Fruit fly (Drosophila melanogaster) whole organism, embryonic: ENCODE measurements around the gene CG10195.

ENCODE experiments used
- Asciz ChIP-seq: fragments of 200-800 bp; sonication (Bioruptor generic); optimal IDR thresholded peaks from 2 replicates; lab custom pipeline; 2017; ENCODE audit warnings: missing biosample characterization, mild to moderate bottlenecking, missing genetic modification characterization, missing genetic modification reagents
- Atf6 ChIP-seq: fragments of 200-800 bp; sonication (Bioruptor generic); IDR thresholded peaks from 2 replicates; pipeline ENCODE4 v1.3.6; 2022; ENCODE audit warnings: missing biosample characterization, missing genetic modification characterization
- CG11085 ChIP-seq: fragments of 200-800 bp; sonication (Bioruptor generic); IDR thresholded peaks from 2 replicates; pipeline ENCODE4 v1.3.6; 2022; ENCODE audit warnings: missing biosample characterization, missing genetic modification characterization
- CG12659 ChIP-seq: fragments of 200-800 bp; sonication (Bioruptor generic); optimal IDR thresholded peaks from 3 replicates; lab custom pipeline; 2017; ENCODE audit warnings: mild to moderate bottlenecking, missing biosample characterization, missing genetic modification reagents, missing genetic modification characterization
- CG15601 ChIP-seq: fragments of 200-800 bp; sonication (Bioruptor generic); optimal IDR thresholded peaks from 3 replicates; lab custom pipeline; 2019; ENCODE audit warnings: missing biosample characterization, mild to moderate bottlenecking, missing genetic modification characterization, moderate library complexity
- CG17912 ChIP-seq: fragments of 200-800 bp; sonication (Bioruptor generic); optimal IDR thresholded peaks from 2 replicates; lab custom pipeline; 2018; ENCODE audit warnings: missing biosample characterization, mild to moderate bottlenecking, missing genetic modification characterization
- CG31441 ChIP-seq: fragments of 200-800 bp; sonication (Bioruptor generic); IDR thresholded peaks from 2 replicates; pipeline ENCODE4 v1.3.6; 2022; ENCODE audit warnings: missing biosample characterization, missing genetic modification characterization
- CG3163 ChIP-seq: fragments of 200-800 bp; sonication (Bioruptor generic); optimal IDR thresholded peaks from 3 replicates; lab custom pipeline; 2016; ENCODE audit warnings: missing biosample characterization, missing genetic modification characterization
- CG32532 ChIP-seq: fragments of 200-800 bp; sonication (Bioruptor generic); IDR thresholded peaks from 2 replicates; pipeline ENCODE4 v1.3.6; 2022; ENCODE audit warnings: missing biosample characterization, missing genetic modification characterization
- CG32767 ChIP-seq: fragments of 200-800 bp; sonication (Bioruptor generic); IDR thresholded peaks from 2 replicates; pipeline ENCODE4 v1.3.6; 2022; ENCODE audit warnings: missing biosample characterization, missing genetic modification characterization
- CG33213 ChIP-seq: fragments of 200-800 bp; sonication (Bioruptor generic); optimal IDR thresholded peaks from 3 replicates; lab custom pipeline; 2016; ENCODE audit warnings: missing biosample characterization, missing genetic modification characterization
- CG4404 ChIP-seq: fragments of 200-800 bp; sonication (Bioruptor generic); IDR thresholded peaks from 2 replicates; pipeline ENCODE4 v1.3.6; 2022; ENCODE audit warnings: missing biosample characterization, missing genetic modification characterization
- CG4617 ChIP-seq: fragments of 200-800 bp; sonication (Bioruptor generic); optimal IDR thresholded peaks from 3 replicates; lab custom pipeline; 2016; ENCODE audit warnings: missing biosample characterization, missing genetic modification characterization, borderline replicate concordance
- CG6654 ChIP-seq: fragments of 200-800 bp; sonication (Bioruptor generic); optimal IDR thresholded peaks from 2 replicates; lab custom pipeline; 2017; ENCODE audit warnings: missing biosample characterization, mild to moderate bottlenecking, missing genetic modification characterization
- CG7745 ChIP-seq: fragments of 200-800 bp; sonication (Bioruptor generic); optimal IDR thresholded peaks from 2 replicates; lab custom pipeline; 2018; ENCODE audit warnings: missing biosample characterization, mild to moderate bottlenecking, missing genetic modification characterization, moderate library complexity
- CG7839 ChIP-seq: fragments of 200-800 bp; sonication (Bioruptor generic); optimal IDR thresholded peaks from 3 replicates; lab custom pipeline; 2018; ENCODE audit warnings: missing biosample characterization, mild to moderate bottlenecking, missing genetic modification characterization, moderate library complexity
- CG8359 ChIP-seq: fragments of 200-800 bp; sonication (Bioruptor generic); optimal IDR thresholded peaks from 2 replicates; lab custom pipeline; 2017; ENCODE audit warnings: missing biosample characterization, mild to moderate bottlenecking, missing genetic modification characterization, borderline replicate concordance
- Chrac-16 ChIP-seq: fragments of 200-800 bp; sonication (Bioruptor generic); optimal IDR thresholded peaks from 3 replicates; lab custom pipeline; 2016; ENCODE audit warnings: missing biosample characterization, missing genetic modification characterization
- E2f2 ChIP-seq: fragments of 200-800 bp; sonication (Bioruptor generic); IDR thresholded peaks from 2 replicates; pipeline ENCODE4 v1.3.6; 2022; ENCODE audit warnings: missing biosample characterization, missing genetic modification characterization
- HLH3B ChIP-seq: fragments of 200-800 bp; sonication (Bioruptor generic); IDR thresholded peaks from 2 replicates; pipeline ENCODE4 v1.3.6; 2022; ENCODE audit warnings: missing biosample characterization, missing genetic modification characterization
- Hey ChIP-seq: fragments of 200-800 bp; sonication (Bioruptor generic); optimal IDR thresholded peaks from 3 replicates; lab custom pipeline; 2018; ENCODE audit warnings: missing biosample characterization, mild to moderate bottlenecking, missing genetic modification characterization
- Hr51 ChIP-seq, 2 experiments: fragments of 200-800 bp; sonication (Bioruptor generic); optimal IDR thresholded peaks; 2 replicates in 1 of 2; 3 replicates in 1 of 2; lab custom pipeline; 2016 to 2018; ENCODE audit warnings: missing biosample characterization in 2 of 2, missing genetic modification characterization in 2 of 2, mild to moderate bottlenecking in 1 of 2, moderate library complexity in 1 of 2
- Oaz ChIP-seq: fragments of 200-800 bp; sonication (Bioruptor generic); IDR thresholded peaks from 2 replicates; pipeline ENCODE4 v1.3.6; 2022; ENCODE audit warnings: missing biosample characterization, missing genetic modification characterization
- Optix ChIP-seq: fragments of 200-800 bp; sonication (Bioruptor generic); IDR thresholded peaks from 3 replicates; pipeline ENCODE4 v1.3.6; 2022; ENCODE audit warnings: missing biosample characterization, missing genetic modification characterization
- Ptx1 ChIP-seq: fragments of 200-800 bp; sonication (Bioruptor generic); IDR thresholded peaks from 2 replicates; pipeline ENCODE4 v1.3.6; 2022; ENCODE audit warnings: missing biosample characterization, missing genetic modification characterization
- Stat92E ChIP-seq, 3 experiments: fragments of >200 bp in 2 of 3; fragments of 200-800 bp in 1 of 3; sonication (Bioruptor generic) in 1 of 3; optimal IDR thresholded peaks; 2 replicates each; lab custom pipeline; 2017 to 2019; ENCODE audit warnings: missing biosample characterization in 3 of 3, missing genetic modification characterization in 3 of 3, mild to moderate bottlenecking in 1 of 3, moderate library complexity in 1 of 3
- YL-1 ChIP-seq: fragments of 200-800 bp; sonication (Bioruptor generic); optimal IDR thresholded peaks from 3 replicates; lab custom pipeline; 2017; ENCODE audit warnings: missing biosample characterization, mild to moderate bottlenecking, missing genetic modification characterization
- ab ChIP-seq: fragments of 200-800 bp; sonication (Bioruptor generic); optimal IDR thresholded peaks from 2 replicates; lab custom pipeline; 2016; ENCODE audit warnings: missing biosample characterization, missing genetic modification characterization
- bab2 ChIP-seq: fragments of 200-800 bp; sonication (Bioruptor generic); optimal IDR thresholded peaks from 2 replicates; lab custom pipeline; 2016; ENCODE audit warnings: missing biosample characterization, missing genetic modification characterization
- cad ChIP-seq: fragments of >200 bp; optimal IDR thresholded peaks from 2 replicates; lab custom pipeline; 2017; ENCODE audit warnings: missing biosample characterization, missing genetic modification characterization
- ci ChIP-seq: fragments of 200-800 bp; sonication (Bioruptor generic); IDR thresholded peaks from 3 replicates; pipeline ENCODE4 v1.3.6; 2022; ENCODE audit warnings: missing biosample characterization, missing genetic modification characterization
- croc ChIP-seq: fragments of 200-800 bp; sonication (Bioruptor generic); conservative IDR thresholded peaks from 3 replicates; pipeline ENCODE4 v1.3.6; 2022; ENCODE audit warnings: missing biosample characterization, missing genetic modification characterization
- dysf ChIP-seq: fragments of 200-800 bp; sonication (Bioruptor generic); IDR thresholded peaks from 3 replicates; pipeline ENCODE4 v1.3.6; 2022; ENCODE audit warnings: missing biosample characterization, missing genetic modification characterization
- ems ChIP-seq: fragments of 200-800 bp; sonication (Bioruptor generic); optimal IDR thresholded peaks from 3 replicates; lab custom pipeline; 2016; ENCODE audit warnings: missing biosample characterization, missing genetic modification characterization
- eyg ChIP-seq: fragments of 200-800 bp; sonication (Bioruptor generic); optimal IDR thresholded peaks from 3 replicates; lab custom pipeline; 2016; ENCODE audit warnings: missing biosample characterization, missing genetic modification characterization
- gsb ChIP-seq: fragments of 200-800 bp; sonication (Bioruptor generic); IDR thresholded peaks from 2 replicates; pipeline ENCODE4 v1.3.6; 2022; ENCODE audit warnings: missing biosample characterization, missing genetic modification characterization
- gt ChIP-seq: fragments of 200-800 bp; sonication (Bioruptor generic); IDR thresholded peaks from 2 replicates; pipeline ENCODE4 v1.3.6; 2022; ENCODE audit warnings: missing biosample characterization, missing genetic modification characterization
- knrl ChIP-seq: fragments of 200-800 bp; sonication (Bioruptor generic); IDR thresholded peaks from 3 replicates; pipeline ENCODE4 v1.3.6; 2022; ENCODE audit warnings: missing biosample characterization, missing genetic modification characterization; ENCODE audit not compliant: partially characterized antibody
- lbe ChIP-seq: fragments of 200-800 bp; sonication (Bioruptor generic); optimal IDR thresholded peaks from 2 replicates; lab custom pipeline; 2016; ENCODE audit warnings: missing biosample characterization, mild to moderate bottlenecking, missing genetic modification characterization
- luna ChIP-seq: fragments of 200-800 bp; sonication (Bioruptor generic); optimal IDR thresholded peaks from 2 replicates; lab custom pipeline; 2016; ENCODE audit warnings: missing biosample characterization, missing genetic modification characterization
- nmo ChIP-seq: fragments of 200-800 bp; sonication (Bioruptor generic); optimal IDR thresholded peaks from 2 replicates; lab custom pipeline; 2018; ENCODE audit warnings: missing biosample characterization, mild to moderate bottlenecking, missing genetic modification characterization, moderate library complexity
- pho ChIP-seq: fragments of 200-800 bp; sonication (Bioruptor generic); optimal IDR thresholded peaks from 2 replicates; lab custom pipeline; 2016; ENCODE audit warnings: missing biosample characterization, missing genetic modification characterization
- pnt ChIP-seq: fragments of 200-800 bp; sonication (Bioruptor generic); optimal IDR thresholded peaks from 3 replicates; lab custom pipeline; 2016; ENCODE audit warnings: missing biosample characterization, missing genetic modification characterization
- ranshi ChIP-seq: fragments of 200-800 bp; sonication (Bioruptor generic); IDR thresholded peaks from 2 replicates; pipeline ENCODE4 v1.3.6; 2022; ENCODE audit warnings: missing biosample characterization, missing genetic modification characterization
- sens-2 ChIP-seq: fragments of 200-800 bp; sonication (Bioruptor generic); IDR thresholded peaks from 2 replicates; pipeline ENCODE4 v1.3.6; 2022; ENCODE audit warnings: missing biosample characterization, missing genetic modification characterization
- shn ChIP-seq: fragments of 200-800 bp; sonication (Bioruptor generic); optimal IDR thresholded peaks from 3 replicates; lab custom pipeline; 2016; ENCODE audit warnings: missing biosample characterization, missing genetic modification characterization
- sqz ChIP-seq: fragments of 200-800 bp; sonication (Bioruptor generic); optimal IDR thresholded peaks from 3 replicates; lab custom pipeline; 2018; ENCODE audit warnings: missing biosample characterization, mild to moderate bottlenecking, missing genetic modification characterization
- trem ChIP-seq: fragments of 200-800 bp; optimal IDR thresholded peaks from 3 replicates; lab custom pipeline; 2019; ENCODE audit warnings: missing biosample characterization, mild to moderate bottlenecking, missing genetic modification characterization, moderate library complexity
- unc-4 ChIP-seq: fragments of 200-800 bp; sonication (Bioruptor generic); IDR thresholded peaks from 2 replicates; pipeline ENCODE4 v1.3.6; 2022; ENCODE audit warnings: missing biosample characterization, missing genetic modification characterization; ENCODE audit not compliant: partially characterized antibody
- unpg ChIP-seq: fragments of 200-800 bp; sonication (Bioruptor generic); optimal IDR thresholded peaks from 3 replicates; lab custom pipeline; 2018; ENCODE audit warnings: missing biosample characterization, mild to moderate bottlenecking, missing genetic modification characterization, moderate library complexity
- vvl ChIP-seq: fragments of 200-800 bp; sonication (Bioruptor generic); IDR thresholded peaks from 2 replicates; pipeline ENCODE4 v1.3.6; 2022; ENCODE audit warnings: missing biosample characterization, missing genetic modification characterization

CG10195 gene

dm6 chr2L:19489997-19490461, 5.5 kb upstream of the CG10195 start, which contains the start of the genes CG10194 and CG18094 (continued):
- TF ChIP-seq pho (GFP tag; lab: Kevin White, UChicago) = no peak
- TF ChIP-seq CG3163 (GFP tag; lab: Kevin White, UChicago) = no peak
- no peak for TF ChIP-seq eyg (GFP tag; lab: Kevin White, UChicago)
- no peak for TF ChIP-seq Optix (GFP tag; lab: Robert Waterston, UW)
- TF ChIP-seq lbe = no peak
- no peak for TF ChIP-seq HLH3B (GFP tag; lab: Robert Waterston, UW)
- no peak for TF ChIP-seq CG6654 (GFP tag; lab: Kevin White, UChicago)
- no peak for TF ChIP-seq gsb (GFP tag; lab: Robert Waterston, UW)
- TF ChIP-seq CG15601 = peak; percentile 3
- peak; percentile 74; the same call in 1 of the 2 replicates for TF ChIP-seq CG32532 (GFP tag; lab: Robert Waterston, UW)
- TF ChIP-seq Stat92E (GFP tag; optimal IDR thresholded peaks at IDR 0.05; lab: Kevin White, UChicago) = no peak
- no peak for TF ChIP-seq shn (GFP tag; lab: Kevin White, UChicago)
- no peak for TF ChIP-seq sens-2
- TF ChIP-seq Oaz = no peak
- no peak for TF ChIP-seq ems
- TF ChIP-seq CG7745 (tag; lab: Kevin White, UChicago) = peak; percentile 8
- peak; percentile 70 for TF ChIP-seq unc-4 (GFP tag; lab: Robert Waterston, UW)
- no peak for TF ChIP-seq CG4404 (GFP tag; lab: Robert Waterston, UW)
- TF ChIP-seq gt (GFP tag; lab: Robert Waterston, UW) = no peak
- no peak for TF ChIP-seq CG31441 (GFP tag; lab: Robert Waterston, UW)
- no peak for TF ChIP-seq dysf (GFP tag; lab: Robert Waterston, UW)
- TF ChIP-seq sqz (GFP tag; lab: Kevin White, UChicago) = no peak
- peak; percentile 47 for TF ChIP-seq nmo (GFP tag; lab: Kevin White, UChicago)
- TF ChIP-seq Atf6 = 0 out of 2 replicates have a peak, but pooled peaks have one; percentile 33
- TF ChIP-seq E2f2 (GFP tag; lab: Robert Waterston, UW) = peak; percentile 28; the same call in 1 of the 2 replicates
- TF ChIP-seq CG12659 = peak; percentile 35
- no peak for TF ChIP-seq ab (GFP tag; lab: Kevin White, UChicago)
- peak; percentile 50; the same call in 2 of the 3 replicates for TF ChIP-seq knrl (GFP tag; lab: Robert Waterston, UW)
- peak; percentile 32 for TF ChIP-seq Asciz (GFP tag; lab: Kevin White, UChicago)
- TF ChIP-seq YL-1 (GFP tag; lab: Kevin White, UChicago) = no peak
- TF ChIP-seq unpg (GFP tag; lab: Kevin White, UChicago) = no peak
- no peak for TF ChIP-seq CG33213 (GFP tag; lab: Kevin White, UChicago)
- no peak for TF ChIP-seq cad (GFP tag; lab: Kevin White, UChicago)
- peak; percentile 17 for TF ChIP-seq trem (tag; lab: Kevin White, UChicago)
- TF ChIP-seq luna (GFP tag; lab: Kevin White, UChicago) = no peak
- TF ChIP-seq Ptx1 (GFP tag; lab: Robert Waterston, UW) = peak; percentile 41; the same call in 1 of the 2 replicates
- TF ChIP-seq ranshi (GFP tag; lab: Robert Waterston, UW) = 0 out of 2 replicates have a peak, but pooled peaks have one; percentile 19
- peak; percentile 36 for TF ChIP-seq Chrac-16 (GFP tag; lab: Kevin White, UChicago)
- no peak for TF ChIP-seq CG7839 (tag; lab: Kevin White, UChicago)
- no peak for TF ChIP-seq pnt (GFP tag; lab: Kevin White, UChicago)
- peak; percentile 22 for TF ChIP-seq CG4617
- no peak for TF ChIP-seq CG8359 (GFP tag; lab: Kevin White, UChicago)
- TF ChIP-seq bab2 (GFP tag; lab: Kevin White, UChicago) = no peak
- no peak for TF ChIP-seq CG32767 (GFP tag; lab: Robert Waterston, UW)
- TF ChIP-seq Hr51 (GFP tag; optimal IDR thresholded peaks at IDR 0.05; lab: Kevin White, UChicago) = peak; percentile 5 to 64
- TF ChIP-seq ci (GFP tag; lab: Robert Waterston, UW) = no peak
- no peak for TF ChIP-seq CG11085 (GFP tag; lab: Robert Waterston, UW)
- no peak for TF ChIP-seq Hey (tag; lab: Kevin White, UChicago)
- no peak for TF ChIP-seq croc (GFP tag; lab: Robert Waterston, UW)
- TF ChIP-seq CG17912 (GFP tag; lab: Kevin White, UChicago) = no peak
- no peak for TF ChIP-seq vvl (GFP tag; lab: Robert Waterston, UW)
